Worm (Caenorhabditis elegans) whole organism, early embryonic: ENCODE data around the gene srsx-2.
"Not testable (repeated sequence)": the region's sequence is repeated elsewhere in the genome, so short reads cannot be mapped to it uniquely, and the experiment has no call there.

Experiments used
- B0310.2 ChIP-seq: sonication (generic microtip); optimal IDR thresholded peaks from 2 replicates; lab custom pipeline; 2016; ENCODE audit warnings: mild to moderate bottlenecking, missing genetic modification characterization, missing compliant biosample characterization
- F13C5.2 ChIP-seq: sonication (generic microtip); optimal IDR thresholded peaks from 2 replicates; lab custom pipeline; 2017; ENCODE audit warnings: mild to moderate bottlenecking, missing genetic modification characterization, inconsistent platforms, missing compliant biosample characterization
- aly-1 ChIP-seq: sonication (generic microtip); optimal IDR thresholded peaks from 2 replicates; lab custom pipeline; 2016; ENCODE audit warnings: missing genetic modification characterization, missing compliant biosample characterization
- ama-1 ChIP-seq: fragments of 150-350 bp; optimal IDR thresholded peaks from 2 replicates; lab custom pipeline; 2014
- ceh-13 ChIP-seq: fragments of 200-800 bp; sonication (Bioruptor generic); optimal IDR thresholded peaks from 2 replicates; lab custom pipeline; 2018; ENCODE audit warnings: mild to moderate bottlenecking, missing genetic modification characterization, missing compliant biosample characterization
- ceh-36 ChIP-seq: sonication (generic microtip); optimal IDR thresholded peaks from 2 replicates; lab custom pipeline; 2016; ENCODE audit warnings: missing genetic modification characterization, inconsistent platforms, missing compliant biosample characterization
- ets-7 ChIP-seq: sonication (generic microtip); optimal IDR thresholded peaks from 2 replicates; lab custom pipeline; 2016; ENCODE audit warnings: missing genotype, missing genetic modification characterization, missing compliant biosample characterization
- flt-1 ChIP-seq: fragments of 200-800 bp; sonication (Bioruptor generic); IDR thresholded peaks from 2 replicates; pipeline ENCODE4 v1.3.6; 2022; ENCODE audit warnings: missing genetic modification characterization, missing compliant biosample characterization
- hmbx-1 ChIP-seq: sonication (generic microtip); optimal IDR thresholded peaks from 2 replicates; lab custom pipeline; 2016; ENCODE audit warnings: mild to moderate bottlenecking, missing genetic modification characterization, missing compliant biosample characterization
- hmg-4 ChIP-seq: fragments of 200-800 bp; sonication (Bioruptor generic); optimal IDR thresholded peaks from 2 replicates; lab custom pipeline; 2018; ENCODE audit warnings: mild to moderate bottlenecking, missing genetic modification characterization, missing compliant biosample characterization
- hnd-1 ChIP-seq: sonication (generic microtip); optimal IDR thresholded peaks from 2 replicates; lab custom pipeline; 2016; ENCODE audit warnings: missing genetic modification characterization, missing compliant biosample characterization
- pes-1 ChIP-seq: fragments of 200-800 bp; sonication (Bioruptor generic); IDR thresholded peaks from 2 replicates; pipeline ENCODE4 v1.3.6; 2022; ENCODE audit warnings: missing genetic modification reagents, missing genetic modification characterization, missing compliant biosample characterization
- scrt-1 ChIP-seq: fragments of 200-800 bp; sonication (Bioruptor generic); IDR thresholded peaks from 2 replicates; pipeline ENCODE4 v1.3.6; 2022; ENCODE audit warnings: missing genetic modification characterization, missing compliant biosample characterization
- sea-1 ChIP-seq: fragments of 200-800 bp; sonication (Bioruptor generic); conservative IDR thresholded peaks from 2 replicates; pipeline ENCODE4 v1.3.6; 2022; ENCODE audit warnings: missing genetic modification characterization, missing compliant biosample characterization
- tbx-11 ChIP-seq: fragments of 200-800 bp; sonication (Bioruptor generic); IDR thresholded peaks from 2 replicates; pipeline ENCODE4 v1.3.6; 2022; ENCODE audit warnings: missing genetic modification characterization, missing compliant biosample characterization
- tbx-37 ChIP-seq: fragments of 200-800 bp; sonication (Bioruptor generic); conservative IDR thresholded peaks from 2 replicates; pipeline ENCODE4 v1.3.6; 2022; ENCODE audit warnings: missing genetic modification reagents, missing genetic modification characterization, missing compliant biosample characterization
- tra-4 ChIP-seq: sonication (generic microtip); optimal IDR thresholded peaks from 2 replicates; lab custom pipeline; 2017; ENCODE audit warnings: missing genetic modification characterization, missing compliant biosample characterization

Gene srsx-2

ce11 chrV:17430903-17431302 lies 7.3 kb downstream of the srsx-2 start, which contains the start of gene srbc-27:
srbc-27 (plus strand) TSS chrV:17431203.
- TF ChIP-seq aly-1 (tag; lab: Kevin White, UChicago), result no peak
- no peak for TF ChIP-seq scrt-1 (GFP tag; lab: Robert Waterston, UW)
- no peak for TF ChIP-seq hmg-4 (GFP tag; lab: Kevin White, UChicago)
- no peak for TF ChIP-seq ceh-36
- no peak for TF ChIP-seq B0310.2 (tag; lab: Kevin White, UChicago)
- no peak for TF ChIP-seq flt-1 (GFP tag; lab: Robert Waterston, UW)
- no peak for TF ChIP-seq pes-1 (GFP tag; lab: Robert Waterston, UW)
- TF ChIP-seq tbx-37 (GFP tag; lab: Robert Waterston, UW), result no peak

ce11 chrV:17430066-17430465 lies 8.2 kb downstream of the srsx-2 start, which contains the start of gene T27C5.10:
T27C5.10 (minus strand) TSS chrV:17430166.
- TF ChIP-seq hmg-4 (GFP tag; lab: Kevin White, UChicago) (no peak), hnd-1 (tag; lab: Kevin White, UChicago) (no peak), scrt-1 (GFP tag; lab: Robert Waterston, UW) (no peak), F13C5.2 (tag; lab: Kevin White, UChicago) (no peak), tbx-11 (no peak), sea-1 (GFP tag; lab: Robert Waterston, UW) (no peak), aly-1 (tag; lab: Kevin White, UChicago) (no peak), ets-7 (tag; lab: Kevin White, UChicago) (no peak), tbx-37 (GFP tag; lab: Robert Waterston, UW) (no peak), ceh-36 (no peak), ama-1 (no peak), tra-4 (tag; lab: Kevin White, UChicago) (no peak)

- TF ChIP-seq ceh-36 (no peak), flt-1 (GFP tag; lab: Robert Waterston, UW) (no peak), hmbx-1 (no peak), hnd-1 (tag; lab: Kevin White, UChicago) (no peak), B0310.2 (tag; lab: Kevin White, UChicago) (no peak)
Measured at ce11 chrV:17429262-17429661, 9.0 kb downstream of the srsx-2 start.

- TF ChIP-seq aly-1 (tag; lab: Kevin White, UChicago) (no peak), ceh-13 (no peak), ama-1 (no peak), pes-1 (GFP tag; lab: Robert Waterston, UW) (no peak), B0310.2 (tag; lab: Kevin White, UChicago) (no peak), F13C5.2 (tag; lab: Kevin White, UChicago) (no peak), scrt-1 (GFP tag; lab: Robert Waterston, UW) (no peak), hmbx-1 (no peak)
Measured at ce11 chrV:17416833-17417232, 21.4 kb downstream of the srsx-2 start, which contains the start of gene clc-21. clc-21 (plus strand) TSS chrV:17417133.

ce11 chrV:17414951-17415350 lies 23.3 kb downstream of the srsx-2 start, which contains the start of gene T27C5.12:
T27C5.12 (plus strand) TSS chrV:17415251.
- no peak for TF ChIP-seq flt-1 (GFP tag; lab: Robert Waterston, UW)

ce11 chrV:17409955-17410354 lies 28.3 kb downstream of the srsx-2 start, which contains the start of gene srh-132:
srh-132 (plus strand) TSS chrV:17410255.
- TF ChIP-seq ama-1; scrt-1 (GFP tag; lab: Robert Waterston, UW); F13C5.2 (tag; lab: Kevin White, UChicago): not testable (repeated sequence)

ce11 chrV:17395374-17395773 lies 42.8 kb downstream of the srsx-2 start, which contains the start of gene srh-120:
srh-120 (plus strand) TSS chrV:17395674.
- TF ChIP-seq flt-1 (GFP tag; lab: Robert Waterston, UW) (no peak), pes-1 (GFP tag; lab: Robert Waterston, UW) (no peak), ceh-36 (no peak), tbx-37 (GFP tag; lab: Robert Waterston, UW) (no peak), hnd-1 (tag; lab: Kevin White, UChicago) (no peak), hmg-4 (GFP tag; lab: Kevin White, UChicago) (no peak), ama-1 (no peak), ets-7 (tag; lab: Kevin White, UChicago) (no peak), hmbx-1 (no peak), B0310.2 (tag; lab: Kevin White, UChicago) (no peak), tbx-11 (no peak), sea-1 (GFP tag; lab: Robert Waterston, UW) (no peak), tra-4 (tag; lab: Kevin White, UChicago) (no peak), scrt-1 (GFP tag; lab: Robert Waterston, UW) (no peak), ceh-13 (no peak), aly-1 (tag; lab: Kevin White, UChicago) (no peak), F13C5.2 (tag; lab: Kevin White, UChicago) (no peak)
